Worm (Caenorhabditis elegans) whole organism, early embryonic: ENCODE data around the gene msra-1.

Source experiments
- ama-1 ChIP-seq: fragments of 150-350 bp; optimal IDR thresholded peaks from 2 replicates; lab custom pipeline; 2014
- ceh-13 ChIP-seq: fragments of 200-800 bp; sonication (Bioruptor generic); optimal IDR thresholded peaks from 2 replicates; lab custom pipeline; 2018; ENCODE audit warnings: mild to moderate bottlenecking, missing genetic modification characterization, missing compliant biosample characterization
- flt-1 ChIP-seq: fragments of 200-800 bp; sonication (Bioruptor generic); IDR thresholded peaks from 2 replicates; pipeline ENCODE4 v1.3.6; 2022; ENCODE audit warnings: missing genetic modification characterization, missing compliant biosample characterization
- hnd-1 ChIP-seq: sonication (generic microtip); optimal IDR thresholded peaks from 2 replicates; lab custom pipeline; 2016; ENCODE audit warnings: missing genetic modification characterization, missing compliant biosample characterization
- tbx-11 ChIP-seq: fragments of 200-800 bp; sonication (Bioruptor generic); IDR thresholded peaks from 2 replicates; pipeline ENCODE4 v1.3.6; 2022; ENCODE audit warnings: missing genetic modification characterization, missing compliant biosample characterization

- TF ChIP-seq hnd-1 (tag; lab: Kevin White, UChicago) (no peak), tbx-11 (no peak), ama-1 (lab: Kevin White, UChicago) (no peak), ceh-13 (GFP tag; lab: Kevin White, UChicago) (no peak), flt-1 (GFP tag; lab: Robert Waterston, UW) (no peak)
These were observed 49.8 kb downstream of the msra-1 start, which contains the start of gene F45E12.6 for ce11 chrII:7314083-7314482.
